Worm (Caenorhabditis elegans) whole organism, mixed stage, embryonic: Measurements from ENCODE around the gene F11D11.21.

ENCODE experiments used
- M03D4.4 ChIP-seq: sonication (generic microtip); optimal IDR thresholded peaks from 2 replicates; lab custom pipeline; 2017; ENCODE audit warnings: mild to moderate bottlenecking, missing genetic modification characterization, missing compliant biosample characterization
- bed-3 ChIP-seq: fragments of 200-800 bp; sonication (Bioruptor generic); optimal IDR thresholded peaks from 3 replicates; lab custom pipeline; 2018; ENCODE audit warnings: mild to moderate bottlenecking, missing genetic modification characterization, moderate library complexity, missing compliant biosample characterization
- blmp-1 ChIP-seq: fragments of 150-350 bp; optimal IDR thresholded peaks from 2 replicates; lab custom pipeline; 2014; ENCODE audit warnings: missing biosample characterization, missing genetic modification characterization
- ceh-39 ChIP-seq: fragments of 150-350 bp; optimal IDR thresholded peaks from 2 replicates; lab custom pipeline; 2014; ENCODE audit warnings: missing biosample characterization, missing genetic modification characterization
- ceh-43 ChIP-seq: fragments of 200-800 bp; sonication (Bioruptor generic); optimal IDR thresholded peaks from 2 replicates; lab custom pipeline; 2018; ENCODE audit warnings: mild to moderate bottlenecking, missing genetic modification characterization, moderate library complexity, missing compliant biosample characterization
- ceh-83 ChIP-seq: fragments of 200-800 bp; sonication (Bioruptor generic); optimal IDR thresholded peaks from 2 replicates; lab custom pipeline; 2018; ENCODE audit warnings: mild to moderate bottlenecking, missing genetic modification characterization, missing compliant biosample characterization
- ces-1 ChIP-seq: fragments of 150-350 bp; optimal IDR thresholded peaks from 2 replicates; lab custom pipeline; 2014; ENCODE audit warnings: missing biosample characterization, missing genetic modification reagents, missing genetic modification characterization
- cnd-1 ChIP-seq: fragments of 200-800 bp; sonication (Bioruptor generic); optimal IDR thresholded peaks from 2 replicates; lab custom pipeline; 2018; ENCODE audit warnings: mild to moderate bottlenecking, missing genetic modification characterization, missing compliant biosample characterization
- drap-1 ChIP-seq: fragments of 200-800 bp; sonication (Bioruptor generic); optimal IDR thresholded peaks from 3 replicates; lab custom pipeline; 2018; ENCODE audit warnings: mild to moderate bottlenecking, missing genetic modification characterization, missing compliant biosample characterization
- elt-1 ChIP-seq: sonication (generic microtip); optimal IDR thresholded peaks from 2 replicates; lab custom pipeline; 2017; ENCODE audit warnings: missing genetic modification characterization, mild to moderate bottlenecking, missing compliant biosample characterization, antibody characterized with exemption, moderate library complexity, borderline replicate concordance; ENCODE audit not compliant: insufficient read depth
- elt-3 ChIP-seq: fragments of 150-350 bp; optimal IDR thresholded peaks from 2 replicates; lab custom pipeline; 2014; ENCODE audit warnings: missing biosample characterization, missing genetic modification characterization
- flh-1 ChIP-seq: fragments of 200-800 bp; sonication (Bioruptor generic); optimal IDR thresholded peaks from 2 replicates; lab custom pipeline; 2018; ENCODE audit warnings: mild to moderate bottlenecking, missing genetic modification characterization, moderate library complexity, missing compliant biosample characterization
- ham-2 ChIP-seq: fragments of 200-800 bp; sonication (Bioruptor generic); optimal IDR thresholded peaks from 2 replicates; lab custom pipeline; 2018; ENCODE audit warnings: mild to moderate bottlenecking, missing genetic modification characterization, missing compliant biosample characterization
- lin-13 ChIP-seq: fragments of 150-350 bp; optimal IDR thresholded peaks from 2 replicates; lab custom pipeline; 2014; ENCODE audit warnings: missing biosample characterization, missing genetic modification characterization
- lin-32 ChIP-seq: fragments of 200-800 bp; sonication (Bioruptor generic); optimal IDR thresholded peaks from 2 replicates; lab custom pipeline; 2018; ENCODE audit warnings: mild to moderate bottlenecking, missing genetic modification characterization, missing compliant biosample characterization
- lsy-2 ChIP-seq: fragments of 150-350 bp; optimal IDR thresholded peaks from 2 replicates; lab custom pipeline; 2014; ENCODE audit warnings: missing biosample characterization, missing genetic modification characterization
- mab-5 ChIP-seq: fragments of 150-350 bp; optimal IDR thresholded peaks from 2 replicates; lab custom pipeline; 2014; ENCODE audit warnings: missing biosample characterization, missing genetic modification characterization
- mep-1 ChIP-seq: fragments of 150-350 bp; optimal IDR thresholded peaks from 2 replicates; lab custom pipeline; 2017; ENCODE audit warnings: missing biosample characterization, missing genetic modification reagents, missing genetic modification characterization, inconsistent platforms
- nhr-12 ChIP-seq: fragments of 150-350 bp; optimal IDR thresholded peaks from 2 replicates; lab custom pipeline; 2014; ENCODE audit warnings: missing biosample characterization, missing genetic modification characterization
- nhr-2 ChIP-seq: fragments of 150-350 bp; optimal IDR thresholded peaks from 2 replicates; lab custom pipeline; 2014; ENCODE audit warnings: missing biosample characterization, missing genetic modification characterization
- nhr-237 ChIP-seq: fragments of 150-350 bp; optimal IDR thresholded peaks from 2 replicates; lab custom pipeline; 2014; ENCODE audit warnings: missing biosample characterization, missing genetic modification characterization
- nhr-28 ChIP-seq: fragments of 150-350 bp; optimal IDR thresholded peaks from 2 replicates; lab custom pipeline; 2014; ENCODE audit warnings: missing biosample characterization, missing genetic modification characterization
- nhr-76 ChIP-seq: sonication (generic microtip); optimal IDR thresholded peaks from 2 replicates; lab custom pipeline; 2017; ENCODE audit warnings: missing biosample characterization, missing genetic modification characterization
- pha-4 ChIP-seq: fragments of 150-350 bp; optimal IDR thresholded peaks from 2 replicates; lab custom pipeline; 2018; ENCODE audit warnings: missing biosample characterization, missing genetic modification reagents, missing genetic modification characterization
- sem-2 ChIP-seq: fragments of 200-800 bp; sonication (Bioruptor generic); optimal IDR thresholded peaks from 2 replicates; lab custom pipeline; 2018; ENCODE audit warnings: mild to moderate bottlenecking, missing genetic modification characterization, missing compliant biosample characterization
- snpc-4 ChIP-seq: fragments of 150-350 bp; optimal IDR thresholded peaks from 2 replicates; lab custom pipeline; 2014; ENCODE audit warnings: missing biosample characterization, missing genetic modification characterization
- sptf-1 ChIP-seq: sonication (generic microtip); optimal IDR thresholded peaks from 2 replicates; lab custom pipeline; 2017; ENCODE audit warnings: mild to moderate bottlenecking, missing genetic modification characterization, moderate library complexity, missing compliant biosample characterization
- tbx-8 ChIP-seq: fragments of 200-800 bp; sonication (Bioruptor generic); optimal IDR thresholded peaks from 2 replicates; lab custom pipeline; 2018; ENCODE audit warnings: mild to moderate bottlenecking, missing genetic modification characterization, moderate library complexity, missing compliant biosample characterization
- unc-39 ChIP-seq: fragments of 150-350 bp; optimal IDR thresholded peaks from 2 replicates; lab custom pipeline; 2014; ENCODE audit warnings: missing biosample characterization, missing genetic modification characterization
- unc-62 ChIP-seq: fragments of 150-350 bp; optimal IDR thresholded peaks from 2 replicates; lab custom pipeline; 2014; ENCODE audit warnings: missing biosample characterization, missing genetic modification reagents, missing genetic modification characterization
- zip-8 ChIP-seq: fragments of 150-350 bp; optimal IDR thresholded peaks from 2 replicates; lab custom pipeline; 2014; ENCODE audit warnings: missing biosample characterization, missing genetic modification characterization

F11D11.21 gene

ce11 chrV:18750445-18750844, at the start of gene F11D11.21, which contains the start of gene F11D11.12:
TSS of gene F11D11.21 (minus strand) at chrV:18750545.
TSS of gene F11D11.12 (minus strand) at chrV:18750682.
- TF ChIP-seq mab-5 (tag; lab: Kevin White, UChicago): no peak
- TF ChIP-seq lin-13 (tag; lab: Kevin White, UChicago): no peak
- no peak for TF ChIP-seq ham-2 (GFP tag; lab: Kevin White, UChicago)
- no peak for TF ChIP-seq sptf-1
- no peak for TF ChIP-seq blmp-1 (tag; lab: Kevin White, UChicago)
- TF ChIP-seq sem-2 (GFP tag; lab: Kevin White, UChicago): no peak
- no peak for TF ChIP-seq tbx-8
- no peak for TF ChIP-seq unc-39 (tag; lab: Kevin White, UChicago)
- TF ChIP-seq flh-1 (GFP tag; lab: Kevin White, UChicago): no peak
- TF ChIP-seq lin-32 (GFP tag; lab: Kevin White, UChicago): no peak
- TF ChIP-seq ceh-83 (GFP tag; lab: Kevin White, UChicago): no peak

- TF ChIP-seq M03D4.4 (tag; lab: Kevin White, UChicago) (no peak), nhr-76 (tag; lab: Kevin White, UChicago) (no peak)
Measured at ce11 chrV:18790658-18791057, 40.3 kb upstream of the F11D11.21 start, which contains the start of gene nhr-231. TSS of gene nhr-231 (plus strand) at chrV:18790958.

ce11 chrV:18787417-18787918, 37.1 kb upstream of the F11D11.21 start, which contains the start of gene Y17D7B.2:
TSS of gene Y17D7B.2 (plus strand) at chrV:18787739.
- TF ChIP-seq ces-1 (GFP tag; lab: Kevin White, UChicago) (no peak), elt-1 (tag; lab: Kevin White, UChicago) (no peak), nhr-12 (tag; lab: Kevin White, UChicago) (no peak), blmp-1 (tag; lab: Kevin White, UChicago) (no peak)

ce11 chrV:18786694-18787093, 36.3 kb upstream of the F11D11.21 start, which contains the start of gene Y17D7B.3:
TSS of gene Y17D7B.3 (minus strand) at chrV:18786794.
- TF ChIP-seq ceh-43 (GFP tag; lab: Kevin White, UChicago) (no peak), nhr-2 (no peak), elt-1 (tag; lab: Kevin White, UChicago) (no peak), nhr-237 (no peak), cnd-1 (no peak), ceh-39 (tag; lab: Kevin White, UChicago) (no peak), ceh-83 (GFP tag; lab: Kevin White, UChicago) (no peak), snpc-4 (no peak), zip-8 (tag; lab: Kevin White, UChicago) (no peak), nhr-76 (tag; lab: Kevin White, UChicago) (no peak), unc-62 (GFP tag; lab: Kevin White, UChicago) (no peak), elt-3 (no peak), sptf-1 (no peak), flh-1 (GFP tag; lab: Kevin White, UChicago) (no peak), drap-1 (GFP tag; lab: Kevin White, UChicago) (no peak), pha-4 (tag; lab: Kevin White, UChicago) (no peak), nhr-12 (tag; lab: Kevin White, UChicago) (no peak), ces-1 (GFP tag; lab: Kevin White, UChicago) (no peak)

ce11 chrV:18783474-18783873, 33.1 kb upstream of the F11D11.21 start, which contains the start of gene Y17D7B.10:
TSS of gene Y17D7B.10 (plus strand) at chrV:18783716.
- TF ChIP-seq bed-3 (no peak), lin-32 (GFP tag; lab: Kevin White, UChicago) (no peak), ceh-43 (GFP tag; lab: Kevin White, UChicago) (no peak), pha-4 (tag; lab: Kevin White, UChicago) (no peak), tbx-8 (no peak), cnd-1 (no peak), elt-3 (no peak), mep-1 (no peak), nhr-237 (no peak), lsy-2 (tag; lab: Kevin White, UChicago) (no peak), snpc-4 (no peak), nhr-28 (tag; lab: Kevin White, UChicago) (no peak), nhr-76 (tag; lab: Kevin White, UChicago) (no peak)
